Fruit fly (Drosophila melanogaster): ENCODE data around the gene tank.

- TF ChIP-seq EcR (GFP tag; optimal IDR thresholded peaks at IDR 0.05) = no peak
- TF ChIP-seq pan (optimal IDR thresholded peaks at IDR 0.05) = no peak
- TF ChIP-seq Dll (optimal IDR thresholded peaks at IDR 0.05) = no peak
- no peak for TF ChIP-seq psq (optimal IDR thresholded peaks at IDR 0.05)
- no peak for TF ChIP-seq usp (GFP tag; optimal IDR thresholded peaks at IDR 0.05)
- no peak for TF ChIP-seq CG8478 (optimal IDR thresholded peaks at IDR 0.05)
Observed at dm6 chr2L:4823797-4824196, 14.0 kb downstream of the tank start.
